Fruit fly (Drosophila melanogaster) whole organism, embryonic: ENCODE data around the gene Iyd.

Experiments used
- Bgb ChIP-seq: fragments of 200-800 bp; sonication (Bioruptor generic); IDR thresholded peaks from 2 replicates; pipeline ENCODE4 v1.3.6; 2022; ENCODE audit warnings: missing biosample characterization, missing genetic modification characterization; ENCODE audit not compliant: partially characterized antibody
- CG10543 ChIP-seq: fragments of 200-800 bp; sonication (Bioruptor generic); optimal IDR thresholded peaks from 3 replicates; lab custom pipeline; 2017; ENCODE audit warnings: missing biosample characterization, mild to moderate bottlenecking, missing genetic modification characterization, moderate library complexity
- CG10565 ChIP-seq: fragments of 200-800 bp; sonication (Bioruptor generic); optimal IDR thresholded peaks from 3 replicates; lab custom pipeline; 2016; ENCODE audit warnings: missing biosample characterization, mild to moderate bottlenecking, missing genetic modification characterization
- CG11504 ChIP-seq: fragments of 200-800 bp; sonication (Bioruptor generic); optimal IDR thresholded peaks from 3 replicates; lab custom pipeline; 2019; ENCODE audit warnings: missing biosample characterization, mild to moderate bottlenecking, missing genetic modification characterization, moderate library complexity
- CG12155 ChIP-seq: fragments of 200-800 bp; sonication (Bioruptor generic); optimal IDR thresholded peaks from 3 replicates; lab custom pipeline; 2016; ENCODE audit warnings: missing biosample characterization, missing genetic modification characterization
- CG12391 ChIP-seq: fragments of 200-800 bp; sonication (Bioruptor generic); optimal IDR thresholded peaks from 3 replicates; lab custom pipeline; 2018; ENCODE audit warnings: missing biosample characterization, mild to moderate bottlenecking, missing genetic modification characterization, moderate library complexity
- CG12769 ChIP-seq: fragments of 200-800 bp; sonication (Bioruptor generic); optimal IDR thresholded peaks from 2 replicates; lab custom pipeline; 2019; ENCODE audit warnings: missing biosample characterization, mild to moderate bottlenecking, missing genetic modification characterization, moderate library complexity
- CG14441 ChIP-seq: fragments of 200-800 bp; sonication (Bioruptor generic); IDR thresholded peaks from 2 replicates; pipeline ENCODE4 v1.3.6; 2022; ENCODE audit warnings: missing biosample characterization, missing genetic modification characterization
- CG16813 ChIP-seq: fragments of 200-800 bp; sonication (Bioruptor generic); IDR thresholded peaks from 3 replicates; pipeline ENCODE4 v1.3.6; 2022; ENCODE audit warnings: missing biosample characterization, missing genetic modification characterization; ENCODE audit not compliant: partially characterized antibody
- CG2678 ChIP-seq: fragments of 200-800 bp; sonication (Bioruptor generic); optimal IDR thresholded peaks from 3 replicates; lab custom pipeline; 2019; ENCODE audit warnings: missing biosample characterization, mild to moderate bottlenecking, missing genetic modification characterization, moderate library complexity
- CG34224 ChIP-seq: fragments of 200-800 bp; sonication (Bioruptor generic); IDR thresholded peaks from 3 replicates; pipeline ENCODE4 v1.3.6; 2022; ENCODE audit warnings: missing biosample characterization, missing genetic modification characterization; ENCODE audit not compliant: partially characterized antibody
- CG4328 ChIP-seq: fragments of 200-800 bp; sonication (Bioruptor generic); optimal IDR thresholded peaks from 3 replicates; lab custom pipeline; 2017; ENCODE audit warnings: missing biosample characterization, missing genetic modification reagents, missing genetic modification characterization
- CG4424 ChIP-seq: fragments of 200-800 bp; sonication (Bioruptor generic); optimal IDR thresholded peaks from 3 replicates; lab custom pipeline; 2016; ENCODE audit warnings: missing biosample characterization, missing genetic modification characterization
- CG4617 ChIP-seq: fragments of 200-800 bp; sonication (Bioruptor generic); optimal IDR thresholded peaks from 3 replicates; lab custom pipeline; 2016; ENCODE audit warnings: missing biosample characterization, missing genetic modification characterization, borderline replicate concordance
- CG7556 ChIP-seq: fragments of 200-800 bp; sonication (Bioruptor generic); optimal IDR thresholded peaks from 2 replicates; lab custom pipeline; 2017; ENCODE audit warnings: missing biosample characterization, mild to moderate bottlenecking, missing genetic modification characterization
- CG8765 ChIP-seq: fragments of 200-800 bp; sonication (Bioruptor generic); IDR thresholded peaks from 2 replicates; pipeline ENCODE4 v1.3.6; 2022; ENCODE audit warnings: missing biosample characterization, missing genetic modification characterization
- CG9215 ChIP-seq: fragments of 200-800 bp; sonication (Bioruptor generic); IDR thresholded peaks from 2 replicates; pipeline ENCODE4 v1.3.6; 2022; ENCODE audit warnings: missing biosample characterization, missing genetic modification characterization
- CG9932 ChIP-seq: fragments of 200-800 bp; sonication (Bioruptor generic); IDR thresholded peaks from 2 replicates; pipeline ENCODE4 v1.3.6; 2022; ENCODE audit warnings: missing biosample characterization, missing genetic modification characterization
- CoRest ChIP-seq: fragments of 200-800 bp; sonication (Bioruptor generic); optimal IDR thresholded peaks from 3 replicates; lab custom pipeline; 2018; ENCODE audit warnings: missing biosample characterization, mild to moderate bottlenecking, missing genetic modification characterization, moderate library complexity
- D ChIP-seq, 2 experiments: fragments of 200-800 bp in 1 of 2; fragments of >200 bp in 1 of 2; sonication (Bioruptor generic) in 1 of 2; optimal IDR thresholded peaks; 2 replicates in 1 of 2; 3 replicates in 1 of 2; lab custom pipeline; 2017; ENCODE audit warnings: mild to moderate bottlenecking in 1 of 2, missing biosample characterization in 1 of 2, missing genetic modification characterization in 1 of 2, missing genetic modification reagents in 1 of 2
- Drgx ChIP-seq: fragments of 200-800 bp; sonication (Bioruptor generic); IDR thresholded peaks from 2 replicates; pipeline ENCODE4 v1.3.6; 2022; ENCODE audit warnings: missing biosample characterization, missing genetic modification characterization
- H2.0 ChIP-seq: fragments of 200-800 bp; sonication (Bioruptor generic); IDR thresholded peaks from 2 replicates; pipeline ENCODE4 v1.3.6; 2022; ENCODE audit warnings: missing biosample characterization, missing genetic modification characterization
- HLH4C ChIP-seq: fragments of 200-800 bp; sonication (Bioruptor generic); IDR thresholded peaks from 3 replicates; pipeline ENCODE4 v1.3.6; 2022; ENCODE audit warnings: missing biosample characterization, missing genetic modification characterization; ENCODE audit not compliant: partially characterized antibody
- HLHmδ ChIP-seq: fragments of 200-800 bp; sonication (Bioruptor generic); optimal IDR thresholded peaks from 2 replicates; lab custom pipeline; 2018; ENCODE audit warnings: missing biosample characterization, mild to moderate bottlenecking, missing genetic modification characterization, moderate library complexity
- Hr78 ChIP-seq, 2 experiments: fragments of 200-800 bp in 1 of 2; fragments of >200 bp in 1 of 2; sonication (Bioruptor generic) in 1 of 2; optimal IDR thresholded peaks; 2 replicates each; lab custom pipeline; 2017 to 2019; ENCODE audit warnings: missing biosample characterization in 2 of 2, missing genetic modification characterization in 2 of 2, mild to moderate bottlenecking in 1 of 2, moderate library complexity in 1 of 2
- Med ChIP-seq: fragments of 200-800 bp; sonication (Bioruptor generic); peaks from one replicate; lab custom pipeline; 2016; ENCODE audit warnings: missing biosample characterization, missing genetic modification characterization, mild to moderate bottlenecking, inconsistent platforms, moderate library complexity
- Pdp1 ChIP-seq, 2 experiments: fragments of 200-800 bp; sonication (Bioruptor generic); optimal IDR thresholded peaks; 3 replicates each; lab custom pipeline; 2016; ENCODE audit warnings: missing biosample characterization in 2 of 2, missing genetic modification characterization in 2 of 2, mild to moderate bottlenecking in 1 of 2, moderate library complexity in 1 of 2
- Sox100B ChIP-seq: fragments of 200-800 bp; sonication (Bioruptor generic); optimal IDR thresholded peaks from 3 replicates; lab custom pipeline; 2018; ENCODE audit warnings: missing biosample characterization, mild to moderate bottlenecking, missing genetic modification characterization
- Ssrp ChIP-seq: fragments of 200-800 bp; sonication (Bioruptor generic); optimal IDR thresholded peaks from 2 replicates; lab custom pipeline; 2018; ENCODE audit warnings: missing biosample characterization, mild to moderate bottlenecking, missing genetic modification characterization, moderate library complexity
- Xrp1 ChIP-seq: fragments of 200-800 bp; sonication (Bioruptor generic); IDR thresholded peaks from 2 replicates; pipeline ENCODE4 v1.3.6; 2022; ENCODE audit warnings: missing biosample characterization, missing genetic modification characterization
- bsh ChIP-seq, 2 experiments: fragments of 200-800 bp; sonication (Bioruptor generic); optimal IDR thresholded peaks; 2 replicates each; lab custom pipeline; 2017 to 2018; ENCODE audit warnings: mild to moderate bottlenecking in 2 of 2, missing biosample characterization in 2 of 2, missing genetic modification characterization in 2 of 2, moderate library complexity in 1 of 2
- btn ChIP-seq: fragments of 200-800 bp; sonication (Bioruptor generic); optimal IDR thresholded peaks from 2 replicates; lab custom pipeline; 2016; ENCODE audit warnings: missing biosample characterization, missing genetic modification characterization
- chinmo ChIP-seq: fragments of 200-800 bp; sonication (Bioruptor generic); IDR thresholded peaks from 4 replicates; pipeline ENCODE4 v1.3.6; 2022; ENCODE audit warnings: missing biosample characterization, missing genetic modification characterization; ENCODE audit not compliant: partially characterized antibody
- croc ChIP-seq: fragments of 200-800 bp; sonication (Bioruptor generic); conservative IDR thresholded peaks from 3 replicates; pipeline ENCODE4 v1.3.6; 2022; ENCODE audit warnings: missing biosample characterization, missing genetic modification characterization
- fd3F ChIP-seq: fragments of 200-800 bp; sonication (Bioruptor generic); optimal IDR thresholded peaks from 2 replicates; lab custom pipeline; 2018; ENCODE audit warnings: missing biosample characterization, mild to moderate bottlenecking, missing genetic modification characterization, moderate library complexity
- gem ChIP-seq: fragments of 200-800 bp; sonication (Bioruptor generic); optimal IDR thresholded peaks from 2 replicates; lab custom pipeline; 2019; ENCODE audit warnings: missing biosample characterization, mild to moderate bottlenecking, missing genetic modification characterization, moderate library complexity
- lab ChIP-seq: fragments of 200-800 bp; sonication (Bioruptor generic); optimal IDR thresholded peaks from 3 replicates; lab custom pipeline; 2017; ENCODE audit warnings: missing biosample characterization, missing genetic modification characterization, mild to moderate bottlenecking, moderate library complexity, missing genetic modification reagents
- lola ChIP-seq, 3 experiments: fragments of >200 bp in 2 of 3; fragments of 200-800 bp in 1 of 3; sonication (Bioruptor generic) in 1 of 3; optimal IDR thresholded peaks; 2 replicates each; lab custom pipeline; 2017 to 2019; ENCODE audit warnings: missing biosample characterization in 3 of 3, missing genetic modification characterization in 3 of 3, mild to moderate bottlenecking in 1 of 3, moderate library complexity in 1 of 3
- mirr ChIP-seq: fragments of 200-800 bp; sonication (Bioruptor generic); optimal IDR thresholded peaks from 3 replicates; lab custom pipeline; 2018; ENCODE audit warnings: missing biosample characterization, mild to moderate bottlenecking, missing genetic modification characterization
- pan ChIP-seq, 4 experiments: fragments of >200 bp in 3 of 4; fragments of 200-800 bp in 1 of 4; sonication (Bioruptor generic) in 1 of 4; optimal IDR thresholded peaks in 3 of 4; IDR thresholded peaks in 1 of 4; 2 replicates each; pipeline versions ENCODE4 v1.3.6 to Lab custom; 2017 to 2022; ENCODE audit warnings: missing biosample characterization in 2 of 4, missing genetic modification characterization in 2 of 4, mixed read lengths in 1 of 4
- row ChIP-seq: fragments of 200-800 bp; sonication (Bioruptor generic); IDR thresholded peaks from 3 replicates; pipeline ENCODE4 v1.3.6; 2022; ENCODE audit warnings: missing biosample characterization, missing genetic modification characterization
- run ChIP-seq: fragments of 200-800 bp; sonication (Bioruptor generic); optimal IDR thresholded peaks from 3 replicates; lab custom pipeline; 2018; ENCODE audit warnings: missing biosample characterization, mild to moderate bottlenecking, missing genetic modification characterization
- sd ChIP-seq: fragments of 200-800 bp; sonication (Bioruptor generic); optimal IDR thresholded peaks from 3 replicates; lab custom pipeline; 2018; ENCODE audit warnings: missing biosample characterization, mild to moderate bottlenecking, missing genetic modification characterization, moderate library complexity
- sens ChIP-seq: fragments of 200-800 bp; sonication (Bioruptor generic); peaks from one replicate; lab custom pipeline; 2016; ENCODE audit warnings: missing biosample characterization, missing genetic modification characterization
- shn ChIP-seq: fragments of 200-800 bp; sonication (Bioruptor generic); optimal IDR thresholded peaks from 3 replicates; lab custom pipeline; 2016; ENCODE audit warnings: missing biosample characterization, missing genetic modification characterization
- so ChIP-seq: fragments of 200-800 bp; sonication (Bioruptor generic); IDR thresholded peaks from 3 replicates; pipeline ENCODE4 v1.3.6; 2022; ENCODE audit warnings: missing biosample characterization, missing genetic modification characterization
- vfl ChIP-seq: fragments of 200-800 bp; sonication (Bioruptor generic); optimal IDR thresholded peaks from 2 replicates; lab custom pipeline; 2016; ENCODE audit warnings: missing biosample characterization, missing genetic modification characterization
- wdn ChIP-seq: fragments of 200-800 bp; sonication (Bioruptor generic); IDR thresholded peaks from 2 replicates; pipeline ENCODE4 v1.3.6; 2022; ENCODE audit warnings: missing biosample characterization, missing genetic modification characterization

Iyd gene

dm6 chr3L:11124841-11125240, 28.8 kb upstream of the Iyd start:
- TF ChIP-seq lola (GFP tag; optimal IDR thresholded peaks at IDR 0.05; lab: Kevin White, UChicago), result no peak
- TF ChIP-seq CoRest (tag; lab: Kevin White, UChicago), result no peak
- TF ChIP-seq CG4617 (GFP tag; lab: Kevin White, UChicago), result no peak
- peak; percentile 43 for TF ChIP-seq CG12769 (tag; lab: Kevin White, UChicago)
- TF ChIP-seq shn (GFP tag; lab: Kevin White, UChicago), result no peak
- TF ChIP-seq CG14441 (GFP tag; lab: Robert Waterston, UW), result no peak
- TF ChIP-seq Drgx (GFP tag; lab: Robert Waterston, UW), result no peak
- no peak for TF ChIP-seq CG12155 (GFP tag; lab: Kevin White, UChicago)
- TF ChIP-seq chinmo (GFP tag; lab: Robert Waterston, UW), result 0 out of 4 replicates have a peak, but pooled peaks have one; percentile 28
- no peak for TF ChIP-seq CG10543 (GFP tag; lab: Kevin White, UChicago)
- TF ChIP-seq HLHmδ (GFP tag; lab: Kevin White, UChicago), result no peak
- peak; percentile 57 for TF ChIP-seq sd (tag; lab: Kevin White, UChicago)
- TF ChIP-seq CG10565 (GFP tag; lab: Kevin White, UChicago), result no peak
- TF ChIP-seq wdn, result no peak
- no peak for TF ChIP-seq lab
- TF ChIP-seq Hr78 (GFP tag; optimal IDR thresholded peaks at IDR 0.05; lab: Kevin White, UChicago), result peak in 1 of 2 experiments; percentile 20
- TF ChIP-seq croc (GFP tag; lab: Robert Waterston, UW), result no peak
- no peak for TF ChIP-seq pan (optimal IDR thresholded peaks at IDR 0.05; lab: Kevin White, UChicago)
- TF ChIP-seq pan (GFP tag; optimal IDR thresholded peaks at IDR 0.05 in 1 of 2, IDR thresholded peaks at IDR 0.05 in 1 of 2), result no peak
- no peak for TF ChIP-seq Xrp1
- no peak for TF ChIP-seq D (optimal IDR thresholded peaks at IDR 0.05; lab: Kevin White, UChicago)
- no peak for TF ChIP-seq D (GFP tag; optimal IDR thresholded peaks at IDR 0.05; lab: Kevin White, UChicago)
- TF ChIP-seq fd3F (GFP tag; lab: Kevin White, UChicago), result no peak
- peak in 1 of 2 experiments; percentile 11 for TF ChIP-seq Pdp1 (GFP tag; optimal IDR thresholded peaks at IDR 0.05; lab: Kevin White, UChicago)
- no peak for TF ChIP-seq vfl
- no peak for TF ChIP-seq mirr (GFP tag; lab: Kevin White, UChicago)
- no peak for TF ChIP-seq CG16813
- TF ChIP-seq Med, result no peak
- TF ChIP-seq btn, result no peak
- no peak for TF ChIP-seq CG9932 (GFP tag; lab: Robert Waterston, UW)
- 0 out of 2 replicates have a peak, but pooled peaks have one; percentile 11 for TF ChIP-seq Bgb (GFP tag; lab: Robert Waterston, UW)
- no peak for TF ChIP-seq CG8765 (GFP tag; lab: Robert Waterston, UW)
- TF ChIP-seq so, result peak; percentile 71; the same call in 2 of the 3 replicates
- no peak for TF ChIP-seq CG34224 (GFP tag; lab: Robert Waterston, UW)
- TF ChIP-seq CG9215, result no peak

DNA sequence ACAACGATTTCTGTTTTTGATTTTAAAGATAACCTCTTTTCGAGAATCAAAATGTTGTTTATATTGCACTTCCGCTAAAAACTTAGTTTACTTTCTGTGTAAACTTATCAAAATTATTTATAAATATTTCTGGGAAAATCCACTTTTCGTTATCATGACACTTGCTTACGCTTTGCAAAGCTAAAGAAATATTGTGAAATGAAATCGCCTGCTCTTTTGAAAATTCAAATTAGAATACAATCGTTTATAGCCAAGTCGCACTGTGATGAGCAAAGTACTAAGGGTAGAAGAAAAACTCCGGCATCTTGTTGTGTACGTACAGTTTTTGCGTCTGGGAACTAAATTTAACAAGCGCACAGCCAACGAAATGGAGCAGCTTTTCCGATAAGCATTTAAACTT, 28.4 kb upstream of the Iyd start:
- TF ChIP-seq Xrp1 (peak; percentile 8; the same call in 1 of the 2 replicates), Med (peak; percentile 79), gem (peak; percentile 52), CG2678 (tag; lab: Kevin White, UChicago) (peak; percentile 42), CG4424 (GFP tag; lab: Kevin White, UChicago) (peak; percentile 20), bsh (GFP tag; optimal IDR thresholded peaks at IDR 0.05; lab: Kevin White, UChicago) (peak in 1 of 2 experiments; percentile 10), row (GFP tag; lab: Robert Waterston, UW) (peak; percentile 19; the same call in 1 of the 3 replicates), Ssrp (tag; lab: Kevin White, UChicago) (peak; percentile 11), Pdp1 (GFP tag; optimal IDR thresholded peaks at IDR 0.05; lab: Kevin White, UChicago) (peak in 1 of 2 experiments; percentile 2), sens (GFP tag; lab: Kevin White, UChicago) (peak; percentile 83), Sox100B (GFP tag; lab: Kevin White, UChicago) (peak; percentile 10), H2.0 (no peak), HLH4C (GFP tag; lab: Robert Waterston, UW) (no peak), CG4328 (GFP tag; lab: Kevin White, UChicago) (no peak), CG12391 (peak; percentile 17), CG7556 (GFP tag; lab: Kevin White, UChicago) (peak; percentile 6), run (no peak), CG11504 (tag; lab: Kevin White, UChicago) (peak; percentile 46)
